Fruit fly (Drosophila melanogaster) whole organism, embryonic: Measurements from ENCODE around the gene Drs.

ENCODE experiments used
- CG12744 ChIP-seq: fragments of 200-800 bp; sonication (Bioruptor generic); optimal IDR thresholded peaks from 2 replicates; lab custom pipeline; 2016; ENCODE audit warnings: missing biosample characterization, missing genetic modification characterization
- CG15011 ChIP-seq: fragments of 200-800 bp; sonication (Bioruptor generic); optimal IDR thresholded peaks from 3 replicates; lab custom pipeline; 2018; ENCODE audit warnings: missing biosample characterization, mild to moderate bottlenecking, missing genetic modification characterization
- CG17186 ChIP-seq: fragments of 200-800 bp; sonication (Bioruptor generic); optimal IDR thresholded peaks from 3 replicates; lab custom pipeline; 2017; ENCODE audit warnings: missing biosample characterization, missing genetic modification reagents, missing genetic modification characterization
- CG2875 ChIP-seq: fragments of 200-800 bp; sonication (Bioruptor generic); optimal IDR thresholded peaks from 2 replicates; lab custom pipeline; 2017; ENCODE audit warnings: missing biosample characterization, mild to moderate bottlenecking, missing genetic modification characterization, missing genetic modification reagents
- Hmr ChIP-seq: fragments of 200-800 bp; sonication (Bioruptor generic); optimal IDR thresholded peaks from 3 replicates; lab custom pipeline; 2017; ENCODE audit warnings: mild to moderate bottlenecking, missing biosample characterization, missing genetic modification reagents, missing genetic modification characterization
- Hr3 ChIP-seq: fragments of 200-800 bp; sonication (Bioruptor generic); optimal IDR thresholded peaks from 3 replicates; lab custom pipeline; 2016; ENCODE audit warnings: missing biosample characterization, missing genetic modification characterization
- MBD-R2 ChIP-seq: fragments of 200-800 bp; sonication (Bioruptor generic); IDR thresholded peaks from 2 replicates; pipeline ENCODE4 v1.3.6; 2022; ENCODE audit warnings: missing biosample characterization, missing genetic modification characterization
- Xrp1 ChIP-seq: fragments of 200-800 bp; sonication (Bioruptor generic); IDR thresholded peaks from 2 replicates; pipeline ENCODE4 v1.3.6; 2022; ENCODE audit warnings: missing biosample characterization, missing genetic modification characterization
- ato ChIP-seq: fragments of 200-800 bp; sonication (Bioruptor generic); IDR thresholded peaks from 2 replicates; pipeline ENCODE4 v1.3.6; 2022; ENCODE audit warnings: missing biosample characterization, missing genetic modification characterization; ENCODE audit not compliant: partially characterized antibody
- nerfin-2 ChIP-seq: fragments of 200-800 bp; sonication (Bioruptor generic); IDR thresholded peaks from 2 replicates; pipeline ENCODE4 v1.3.6; 2022; ENCODE audit warnings: missing biosample characterization, missing genetic modification characterization; ENCODE audit not compliant: partially characterized antibody
- pros ChIP-seq: fragments of 200-800 bp; sonication (Bioruptor generic); optimal IDR thresholded peaks from 3 replicates; lab custom pipeline; 2019; ENCODE audit warnings: missing biosample characterization, mild to moderate bottlenecking, missing genetic modification characterization, moderate library complexity
- toy ChIP-seq: fragments of 200-800 bp; sonication (Bioruptor generic); IDR thresholded peaks from 2 replicates; pipeline ENCODE4 v1.3.6; 2022; ENCODE audit warnings: missing biosample characterization, missing genetic modification characterization
- vnd ChIP-seq: fragments of 200-800 bp; sonication (Bioruptor generic); IDR thresholded peaks from 3 replicates; pipeline ENCODE4 v1.3.6; 2022; ENCODE audit warnings: missing biosample characterization, missing genetic modification characterization; ENCODE audit not compliant: partially characterized antibody
- wor ChIP-seq: fragments of 200-800 bp; sonication (Bioruptor generic); IDR thresholded peaks from 2 replicates; pipeline ENCODE4 v1.3.6; 2022; ENCODE audit warnings: missing biosample characterization, missing genetic modification characterization

dm6 chr3L:3319992-3320732, 49.2 kb upstream of the Drs start:
- TF ChIP-seq nerfin-2 (GFP tag; lab: Robert Waterston, UW) (no peak), Hr3 (GFP tag; lab: Kevin White, UChicago) (no peak), wor (GFP tag; lab: Robert Waterston, UW) (no peak), vnd (GFP tag; lab: Robert Waterston, UW) (no peak), ato (GFP tag; lab: Robert Waterston, UW) (no peak), CG2875 (GFP tag; lab: Kevin White, UChicago) (no peak), CG17186 (GFP tag; lab: Kevin White, UChicago) (no peak), CG15011 (no peak), pros (GFP tag; lab: Kevin White, UChicago) (no peak), MBD-R2 (GFP tag; lab: Robert Waterston, UW) (peak; percentile 12; the same call in 1 of the 2 replicates), Hmr (peak; percentile 48), Xrp1 (no peak), CG12744 (no peak), toy (no peak)
